Worm (Caenorhabditis elegans): Measurements from ENCODE around the gene Y71G10AR.4.

DNA sequence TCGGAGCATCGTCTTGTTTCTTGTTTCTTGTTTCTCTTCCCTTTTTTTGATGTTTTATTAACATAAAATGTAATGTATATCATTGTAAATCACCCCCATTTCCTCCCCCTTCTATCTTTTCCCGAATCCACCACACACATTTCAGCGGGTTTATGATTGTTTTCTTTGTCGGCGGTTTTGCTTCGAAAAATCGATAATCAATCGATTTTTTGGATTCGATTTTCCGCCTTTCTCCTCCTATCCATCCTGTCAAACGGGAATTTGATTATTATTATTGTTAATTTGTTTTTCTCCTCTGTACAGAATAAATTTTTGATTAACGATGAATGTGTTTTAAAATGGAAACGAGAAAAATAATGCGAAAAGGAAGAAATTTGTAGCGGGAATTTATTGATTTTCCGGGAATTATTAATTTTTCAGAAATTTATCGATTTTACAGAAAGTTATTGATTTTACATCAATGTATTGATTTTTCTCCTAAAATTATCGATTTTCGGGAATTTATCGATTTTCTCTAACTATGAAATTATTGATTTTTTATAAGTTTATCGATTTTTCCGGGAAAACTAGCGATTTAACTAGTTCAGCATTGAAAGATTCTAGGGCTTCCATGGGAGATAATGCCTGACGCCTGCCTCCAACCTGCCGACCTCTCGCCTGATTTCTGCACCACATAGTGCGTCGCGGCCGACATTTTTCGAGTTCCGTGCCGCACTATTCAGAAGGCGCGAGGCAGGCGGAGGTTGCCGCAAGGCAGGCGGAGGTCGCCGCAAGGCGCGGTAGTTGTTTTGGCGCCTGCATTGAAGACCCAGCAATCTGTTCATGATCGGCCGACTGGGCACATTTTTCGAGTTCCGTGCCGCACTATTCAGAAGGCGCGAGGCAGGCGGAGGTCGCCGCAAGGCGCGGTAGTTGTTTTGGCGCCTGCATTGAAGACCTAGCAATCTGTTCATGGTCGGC is 38.1 kb downstream of the Y71G10AR.4 start:
- TF ChIP-seq ceh-18 (tag; optimal IDR thresholded peaks at IDR 0.05) (no peak), Y22D7AL.16 (tag; optimal IDR thresholded peaks at IDR 0.05) (no peak), ceh-6 (GFP tag; optimal IDR thresholded peaks at IDR 0.05) (no peak), fkh-10 (GFP tag; optimal IDR thresholded peaks at IDR 0.05) (no peak), hlh-6 (tag; optimal IDR thresholded peaks at IDR 0.05) (no peak), ref-2 (tag; optimal IDR thresholded peaks at IDR 0.05) (no peak), C08G9.2 (tag; optimal IDR thresholded peaks at IDR 0.05) (no peak), gmeb-2 (tag; optimal IDR thresholded peaks at IDR 0.05) (no peak), ama-1 (optimal IDR thresholded peaks at IDR 0.05) (no peak), odd-2 (tag; optimal IDR thresholded peaks at IDR 0.05) (no peak), hlh-30 (tag; optimal IDR thresholded peaks at IDR 0.05; ENCODE audit: insufficient read depth) (no peak), ets-4 (tag; optimal IDR thresholded peaks at IDR 0.05) (no peak), nhr-232 (tag; optimal IDR thresholded peaks at IDR 0.05) (no peak)

Data from whole organism, late embryonic.